Fruit fly (Drosophila melanogaster): ENCODE results near the gene CG42659.

- TF ChIP-seq CG7101 (tag; optimal IDR thresholded peaks at IDR 0.05) (no peak), Mnt (GFP tag; optimal IDR thresholded peaks at IDR 0.05) (no peak), tj (GFP tag; optimal IDR thresholded peaks at IDR 0.05) (no peak), ovo (GFP tag; optimal IDR thresholded peaks at IDR 0.05) (no peak), CG7045 (GFP tag; optimal IDR thresholded peaks at IDR 0.05) (no peak), CG1620 (GFP tag; optimal IDR thresholded peaks at IDR 0.05) (peak; percentile 11), cnc (optimal IDR thresholded peaks at IDR 0.05) (no peak), toe (GFP tag; optimal IDR thresholded peaks at IDR 0.05) (peak; percentile 3), cic (GFP tag; optimal IDR thresholded peaks at IDR 0.05) (no peak), CG14711 (tag; optimal IDR thresholded peaks at IDR 0.05) (no peak), CG11617 (GFP tag; optimal IDR thresholded peaks at IDR 0.05) (no peak), CG33017 (tag; optimal IDR thresholded peaks at IDR 0.05) (peak; percentile 18)
These were observed 44.0 kb upstream of the CG42659 start, which contains the start of gene CG5674 for dm6 chr2L:17963071-17963567.
